Fruit fly (Drosophila melanogaster): ENCODE data around the gene Lectin-galC1.

Lectin-galC1 gene

DNA sequence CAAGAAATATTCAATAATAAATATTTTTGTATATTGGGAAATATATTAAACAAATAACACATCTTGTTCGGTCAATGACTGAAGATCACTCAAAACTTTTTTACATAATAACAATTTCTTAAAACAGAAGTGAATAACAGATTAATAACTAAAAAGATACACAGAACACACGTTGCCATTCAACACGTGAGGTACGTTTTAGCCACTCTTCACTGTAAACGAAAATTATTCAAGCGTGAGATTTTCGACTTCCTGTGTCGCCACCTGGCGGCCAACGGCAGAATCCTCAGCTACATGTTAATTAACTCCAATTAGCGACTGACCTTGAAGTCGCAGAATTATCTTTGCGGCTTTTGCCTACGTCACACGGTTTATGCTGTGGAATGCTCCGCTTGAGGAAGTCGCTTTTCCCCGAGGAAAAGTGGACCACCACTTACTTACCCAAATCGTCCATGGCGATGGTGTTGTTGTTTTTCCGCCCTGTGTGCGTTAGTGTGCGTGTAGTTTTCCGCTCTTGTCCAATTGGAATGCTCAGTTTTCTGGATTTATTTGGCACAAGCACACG, 8.6 kb downstream of the Lectin-galC1 start (continued):
- peak; percentile 38 for TF ChIP-seq D19B (GFP tag; optimal IDR thresholded peaks at IDR 0.05)
- TF ChIP-seq bigmax (GFP tag; optimal IDR thresholded peaks at IDR 0.05) = no peak
- no peak for TF ChIP-seq Neu2 (GFP tag; optimal IDR thresholded peaks at IDR 0.05; ENCODE audit: borderline replicate concordance)
- TF ChIP-seq crc (GFP tag; optimal IDR thresholded peaks at IDR 0.05) = peak; percentile 19
- TF ChIP-seq CG10366 (GFP tag; IDR thresholded peaks at IDR 0.05) = peak; percentile 53
- peak; percentile 76 for TF ChIP-seq HHEX (GFP tag; optimal IDR thresholded peaks at IDR 0.05)
- TF ChIP-seq Dref (GFP tag; IDR thresholded peaks at IDR 0.05) = no peak
- peak; percentile 64; the same call in 1 of the 2 replicates for TF ChIP-seq CG6689 (GFP tag; IDR thresholded peaks at IDR 0.05)
- TF ChIP-seq hkb (optimal IDR thresholded peaks at IDR 0.05) = no peak
- TF ChIP-seq hkb (GFP tag; IDR thresholded peaks at IDR 0.05) = peak; percentile 63
- no peak for TF ChIP-seq vnd (GFP tag; IDR thresholded peaks at IDR 0.05; ENCODE audit: partially characterized antibody)
- peak; percentile 18 for TF ChIP-seq CG10274 (GFP tag; optimal IDR thresholded peaks at IDR 0.05)
- peak; percentile 39 for TF ChIP-seq CG33557 (GFP tag; optimal IDR thresholded peaks at IDR 0.05)
- peak; percentile 23; the same call in 1 of the 2 replicates for TF ChIP-seq Oaz (GFP tag; IDR thresholded peaks at IDR 0.05)
- peak; percentile 50; the same call in 1 of the 2 replicates for TF ChIP-seq danr (GFP tag; IDR thresholded peaks at IDR 0.05)
- no peak for TF ChIP-seq CG2129 (GFP tag; IDR thresholded peaks at IDR 0.05; ENCODE audit: partially characterized antibody)
- peak; percentile 29 for TF ChIP-seq CG3995 (GFP tag; optimal IDR thresholded peaks at IDR 0.05)
- TF ChIP-seq Antp (GFP tag; optimal IDR thresholded peaks at IDR 0.05) = peak; percentile 64
- no peak for TF ChIP-seq Opbp (GFP tag; IDR thresholded peaks at IDR 0.05; ENCODE audit: partially characterized antibody)
- no peak for TF ChIP-seq chm (GFP tag; IDR thresholded peaks at IDR 0.05)
- TF ChIP-seq BtbVII (GFP tag; optimal IDR thresholded peaks at IDR 0.05) = peak; percentile 65
- TF ChIP-seq grn (GFP tag; optimal IDR thresholded peaks at IDR 0.05) = peak; percentile 68
- TF ChIP-seq p53 (GFP tag; optimal IDR thresholded peaks at IDR 0.05) = no peak
- TF ChIP-seq HLH3B (GFP tag; IDR thresholded peaks at IDR 0.05) = peak; percentile 70
- TF ChIP-seq Xbp1 (GFP tag; optimal IDR thresholded peaks at IDR 0.05) = peak; percentile 77
- peak; percentile 19; the same call in 1 of the 3 replicates for TF ChIP-seq CG6791 (GFP tag; IDR thresholded peaks at IDR 0.05; ENCODE audit: partially characterized antibody)
- peak; percentile 2 for TF ChIP-seq CG4707 (GFP tag; optimal IDR thresholded peaks at IDR 0.05)
- TF ChIP-seq CG18262 (tag; optimal IDR thresholded peaks at IDR 0.05) = peak; percentile 80
- peak; percentile 47 for TF ChIP-seq al (GFP tag; IDR thresholded peaks at IDR 0.05)
- peak; percentile 28 for TF ChIP-seq Mad (GFP tag; optimal IDR thresholded peaks at IDR 0.05)
- peak; percentile 76 for TF ChIP-seq ind (GFP tag; optimal IDR thresholded peaks at IDR 0.05)
- no peak for TF ChIP-seq NC2β (GFP tag; optimal IDR thresholded peaks at IDR 0.05)
- peak; percentile 9 for TF ChIP-seq jing (GFP tag; optimal IDR thresholded peaks at IDR 0.05)
- TF ChIP-seq az2 (GFP tag; optimal IDR thresholded peaks at IDR 0.05) = peak; percentile 72
- peak; percentile 66 for TF ChIP-seq CG8924 (tag; optimal IDR thresholded peaks at IDR 0.05)
- no peak for TF ChIP-seq nom (GFP tag; optimal IDR thresholded peaks at IDR 0.05)
- TF ChIP-seq CG14860 (GFP tag; IDR thresholded peaks at IDR 0.05; ENCODE audit: partially characterized antibody) = no peak
- TF ChIP-seq ssp (GFP tag; IDR thresholded peaks at IDR 0.05) = peak; percentile 27; the same call in 1 of the 2 replicates
- no peak for TF ChIP-seq CG10321 (GFP tag; IDR thresholded peaks at IDR 0.05)
- TF ChIP-seq Vsx1 (GFP tag; optimal IDR thresholded peaks at IDR 0.05) = peak; percentile 88
- no peak for TF ChIP-seq Eip74EF (GFP tag; optimal IDR thresholded peaks at IDR 0.05)
- TF ChIP-seq CG11456 (GFP tag; IDR thresholded peaks at IDR 0.05) = peak; percentile 70; the same call in 2 of the 3 replicates
- no peak for TF ChIP-seq fd64A (GFP tag; optimal IDR thresholded peaks at IDR 0.05)
- TF ChIP-seq amos (GFP tag; IDR thresholded peaks at IDR 0.05; ENCODE audit: partially characterized antibody) = no peak
- peak; percentile 69 for TF ChIP-seq Hmr (GFP tag; optimal IDR thresholded peaks at IDR 0.05)
- 0 out of 2 replicates have a peak, but pooled peaks have one; percentile 7 for TF ChIP-seq CG5953 (GFP tag; IDR thresholded peaks at IDR 0.05)
- TF ChIP-seq usp (GFP tag; optimal IDR thresholded peaks at IDR 0.05) = no peak
- peak; percentile 66 for TF ChIP-seq CG10147 (GFP tag; optimal IDR thresholded peaks at IDR 0.05)
- TF ChIP-seq CG4854 (GFP tag; optimal IDR thresholded peaks at IDR 0.05) = peak; percentile 45
- no peak for TF ChIP-seq emc (GFP tag; optimal IDR thresholded peaks at IDR 0.05)

Measured in whole organism, embryonic.